Worm (Caenorhabditis elegans) whole organism, young adult: Measurements from ENCODE around the gene vps-41.
A peak's percentile ranks its signal among the peaks of the same experiment; 100 is the strongest.

Source experiments
- B0035.1 ChIP-seq: sonication (generic microtip); optimal IDR thresholded peaks from 2 replicates; lab custom pipeline; 2016; ENCODE audit warnings: missing genetic modification characterization, mild to moderate bottlenecking, missing compliant biosample characterization, missing genotype, missing genetic modification reagents
- B0261.1 ChIP-seq: sonication (generic microtip); optimal IDR thresholded peaks from 2 replicates; lab custom pipeline; 2016; ENCODE audit warnings: mild to moderate bottlenecking, missing genetic modification characterization, moderate library complexity, missing compliant biosample characterization
- B0336.3 ChIP-seq: fragments of 200-800 bp; sonication (Bioruptor generic); IDR thresholded peaks from 2 replicates; pipeline ENCODE4 v1.3.6; 2022; ENCODE audit warnings: missing genetic modification characterization, missing compliant biosample characterization
- C06A6.2 ChIP-seq: fragments of 200-800 bp; sonication (Bioruptor generic); conservative IDR thresholded peaks from 2 replicates; pipeline ENCODE4 v1.3.6; 2022; ENCODE audit warnings: missing genetic modification characterization, missing compliant biosample characterization
- C17E4.6 ChIP-seq: fragments of 200-800 bp; sonication (Bioruptor generic); IDR thresholded peaks from 2 replicates; pipeline ENCODE4 v1.3.6; 2022; ENCODE audit warnings: missing genetic modification reagents, missing genetic modification characterization, missing compliant biosample characterization
- F33H1.4 ChIP-seq: fragments of 200-800 bp; sonication (Bioruptor generic); IDR thresholded peaks from 2 replicates; pipeline ENCODE4 v1.3.6; 2022; ENCODE audit warnings: missing genetic modification reagents, missing genetic modification characterization, missing compliant biosample characterization
- F52B5.7 ChIP-seq: sonication (generic microtip); optimal IDR thresholded peaks from 2 replicates; lab custom pipeline; 2016; ENCODE audit warnings: mild to moderate bottlenecking, missing genetic modification characterization, missing compliant biosample characterization
- K11D2.4 ChIP-seq: fragments of 200-800 bp; sonication (Bioruptor generic); IDR thresholded peaks from 2 replicates; pipeline ENCODE4 v1.3.6; 2022; ENCODE audit warnings: missing genetic modification reagents, missing genetic modification characterization, missing compliant biosample characterization
- T26A5.8 ChIP-seq: sonication (generic microtip); optimal IDR thresholded peaks from 2 replicates; lab custom pipeline; 2016; ENCODE audit warnings: missing genetic modification characterization, missing compliant biosample characterization
- Y67H2A.10 ChIP-seq: fragments of 200-800 bp; sonication (Bioruptor generic); conservative IDR thresholded peaks from 2 replicates; pipeline ENCODE4 v1.3.6; 2022; ENCODE audit warnings: missing genetic modification reagents, missing genetic modification characterization, missing compliant biosample characterization
- attf-5 ChIP-seq: fragments of 200-800 bp; sonication (Bioruptor generic); optimal IDR thresholded peaks from 2 replicates; lab custom pipeline; 2018; ENCODE audit warnings: mild to moderate bottlenecking, missing genetic modification characterization, missing compliant biosample characterization
- bed-2 ChIP-seq: fragments of 200-800 bp; sonication (Bioruptor generic); IDR thresholded peaks from 2 replicates; pipeline ENCODE4 v1.3.6; 2022; ENCODE audit warnings: missing genetic modification reagents, missing genetic modification characterization, missing compliant biosample characterization
- cebp-2 ChIP-seq: fragments of 200-800 bp; sonication (Bioruptor generic); IDR thresholded peaks from 2 replicates; pipeline ENCODE4 v1.3.6; 2022; ENCODE audit warnings: missing genetic modification characterization, missing compliant biosample characterization
- ceh-79 ChIP-seq: sonication (generic microtip); optimal IDR thresholded peaks from 2 replicates; lab custom pipeline; 2017; ENCODE audit warnings: mild to moderate bottlenecking, missing genetic modification characterization, missing compliant biosample characterization
- ceh-91 ChIP-seq: fragments of 200-800 bp; sonication (Bioruptor generic); IDR thresholded peaks from 2 replicates; pipeline ENCODE4 v1.3.6; 2022; ENCODE audit warnings: missing genetic modification reagents, missing genetic modification characterization, missing compliant biosample characterization
- chd-7 ChIP-seq: sonication (generic microtip); optimal IDR thresholded peaks from 2 replicates; lab custom pipeline; 2016; ENCODE audit warnings: mild to moderate bottlenecking, missing genetic modification characterization, moderate library complexity, missing compliant biosample characterization
- die-1 ChIP-seq: sonication (generic microtip); optimal IDR thresholded peaks from 2 replicates; lab custom pipeline; 2016; ENCODE audit warnings: missing genotype, mild to moderate bottlenecking, missing genetic modification characterization, missing compliant biosample characterization
- dox-1 ChIP-seq: fragments of 200-800 bp; sonication (Bioruptor generic); IDR thresholded peaks from 2 replicates; pipeline ENCODE4 v1.3.6; 2022; ENCODE audit warnings: missing genetic modification reagents, missing genetic modification characterization, missing compliant biosample characterization
- egrh-3 ChIP-seq: fragments of 200-800 bp; sonication (Bioruptor generic); IDR thresholded peaks from 2 replicates; pipeline ENCODE4 v1.3.6; 2022; ENCODE audit warnings: missing genetic modification reagents, missing genetic modification characterization, missing compliant biosample characterization
- ets-4 ChIP-seq: fragments of 200-800 bp; sonication (Bioruptor generic); optimal IDR thresholded peaks from 2 replicates; lab custom pipeline; 2018; ENCODE audit warnings: mild to moderate bottlenecking, missing genetic modification characterization, missing compliant biosample characterization
- him-1 ChIP-seq: sonication (generic microtip); optimal IDR thresholded peaks from 2 replicates; lab custom pipeline; 2016; ENCODE audit warnings: missing genotype, missing genetic modification reagents, missing genetic modification characterization, missing compliant biosample characterization
- hmg-1.2 ChIP-seq: fragments of 200-800 bp; sonication (Bioruptor generic); IDR thresholded peaks from 2 replicates; pipeline ENCODE4 v1.3.6; 2022; ENCODE audit warnings: missing genetic modification reagents, missing genetic modification characterization, missing compliant biosample characterization
- let-607 ChIP-seq, 2 experiments: fragments of 200-800 bp in 1 of 2; sonication (Bioruptor generic) in 1 of 2; sonication (generic microtip) in 1 of 2; optimal IDR thresholded peaks; 2 replicates each; lab custom pipeline; 2016 to 2018; ENCODE audit warnings: mild to moderate bottlenecking in 2 of 2, missing compliant biosample characterization in 2 of 2, missing genetic modification characterization in 2 of 2, moderate library complexity in 2 of 2, missing genotype in 1 of 2
- lir-1 ChIP-seq: fragments of 200-800 bp; sonication (Bioruptor generic); conservative IDR thresholded peaks from 2 replicates; pipeline ENCODE4 v1.3.6; 2022; ENCODE audit warnings: missing genetic modification reagents, missing genetic modification characterization, missing compliant biosample characterization
- lsl-1 ChIP-seq: fragments of 200-800 bp; sonication (Bioruptor generic); optimal IDR thresholded peaks from 2 replicates; lab custom pipeline; 2018; ENCODE audit warnings: mild to moderate bottlenecking, missing genetic modification characterization, moderate library complexity, missing compliant biosample characterization
- madf-8 ChIP-seq: fragments of 200-800 bp; sonication (Bioruptor generic); conservative IDR thresholded peaks from 2 replicates; pipeline ENCODE4 v1.3.6; 2022; ENCODE audit warnings: missing genetic modification reagents, missing genetic modification characterization, missing compliant biosample characterization
- nfyb-1 ChIP-seq: fragments of 200-800 bp; sonication (Bioruptor generic); IDR thresholded peaks from 2 replicates; pipeline ENCODE4 v1.3.6; 2022; ENCODE audit warnings: missing genetic modification reagents, missing genetic modification characterization, missing compliant biosample characterization
- nhr-120 ChIP-seq: fragments of 200-800 bp; sonication (Bioruptor generic); IDR thresholded peaks from 2 replicates; pipeline ENCODE4 v1.3.6; 2022; ENCODE audit warnings: missing genetic modification characterization, missing compliant biosample characterization
- nhr-179 ChIP-seq: sonication (generic microtip); optimal IDR thresholded peaks from 2 replicates; lab custom pipeline; 2016; ENCODE audit warnings: mild to moderate bottlenecking, missing genetic modification characterization, missing compliant biosample characterization
- nhr-27 ChIP-seq: fragments of 200-800 bp; sonication (Bioruptor generic); optimal IDR thresholded peaks from 2 replicates; lab custom pipeline; 2018; ENCODE audit warnings: mild to moderate bottlenecking, missing genetic modification characterization, moderate library complexity, missing compliant biosample characterization
- nhr-80 ChIP-seq: sonication (generic microtip); optimal IDR thresholded peaks from 2 replicates; lab custom pipeline; 2016; ENCODE audit warnings: missing genetic modification characterization, missing compliant biosample characterization
- pbrm-1 ChIP-seq: fragments of 200-800 bp; sonication (Bioruptor generic); IDR thresholded peaks from 2 replicates; pipeline ENCODE4 v1.3.6; 2022; ENCODE audit warnings: missing genetic modification reagents, missing genetic modification characterization, missing compliant biosample characterization
- rec-8 ChIP-seq, 2 experiments: sonication (generic microtip); optimal IDR thresholded peaks; 2 replicates each; lab custom pipeline; 2016; ENCODE audit warnings: mild to moderate bottlenecking in 2 of 2, missing genetic modification characterization in 2 of 2, missing genetic modification reagents in 2 of 2, missing genotype in 2 of 2, missing biosample characterization in 1 of 2, missing compliant biosample characterization in 1 of 2, moderate library complexity in 1 of 2
- repo-1 ChIP-seq: sonication (generic microtip); optimal IDR thresholded peaks from 2 replicates; lab custom pipeline; 2017; ENCODE audit warnings: mild to moderate bottlenecking, missing genetic modification characterization, missing compliant biosample characterization
- sea-2 ChIP-seq: fragments of 200-800 bp; sonication (Bioruptor generic); IDR thresholded peaks from 2 replicates; pipeline ENCODE4 v1.3.6; 2022; ENCODE audit warnings: missing genetic modification characterization, missing compliant biosample characterization
- snpc-3.4 ChIP-seq: sonication (generic microtip); optimal IDR thresholded peaks from 2 replicates; lab custom pipeline; 2017; ENCODE audit warnings: missing genetic modification characterization, mild to moderate bottlenecking, missing compliant biosample characterization, antibody characterized with exemption, moderate library complexity, missing genotype, missing genetic modification reagents
- snpc-4 ChIP-seq, 5 experiments: fragments of 150-350 bp in 1 of 5; sonication (generic microtip) in 4 of 5; optimal IDR thresholded peaks; 2 replicates each; lab custom pipeline; 2014 to 2018; ENCODE audit warnings: missing genetic modification characterization in 5 of 5, missing biosample characterization in 3 of 5, antibody characterized with exemption in 2 of 5, mild to moderate bottlenecking in 2 of 5, missing compliant biosample characterization in 2 of 5, missing genotype in 2 of 5, moderate library complexity in 2 of 5, missing genetic modification reagents in 1 of 5
- tbp1 ChIP-seq: fragments of 200-800 bp; sonication (Bioruptor generic); optimal IDR thresholded peaks from 2 replicates; lab custom pipeline; 2018; ENCODE audit warnings: mild to moderate bottlenecking, missing genetic modification characterization, missing compliant biosample characterization
- tbx-9 ChIP-seq: sonication (generic microtip); optimal IDR thresholded peaks from 2 replicates; lab custom pipeline; 2016; ENCODE audit warnings: borderline replicate concordance, missing genetic modification characterization, inconsistent platforms, missing compliant biosample characterization
- xnd-1 ChIP-seq: sonication (generic microtip); optimal IDR thresholded peaks from 2 replicates; lab custom pipeline; 2016; ENCODE audit warnings: missing genotype, missing genetic modification reagents, missing genetic modification characterization, missing compliant biosample characterization

vps-41 gene

DNA sequence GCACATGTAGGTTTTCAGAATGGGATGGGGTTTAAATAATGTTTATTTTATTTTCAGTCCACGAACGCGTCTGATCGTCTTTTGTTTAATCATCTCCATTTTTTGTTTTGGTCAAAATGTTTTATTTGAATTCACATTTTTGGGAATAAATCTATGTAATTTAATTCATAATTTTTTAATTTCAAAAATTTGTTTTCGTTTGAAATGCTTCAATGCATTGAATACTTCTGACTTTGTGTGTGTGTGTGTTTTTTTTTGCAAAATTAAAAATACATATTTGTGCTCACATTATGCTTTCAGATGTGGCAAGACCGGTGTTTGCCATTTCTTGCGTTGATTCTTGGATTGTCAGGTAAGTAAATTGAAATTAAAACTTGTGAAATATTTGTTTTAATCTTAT lies 28.7 kb upstream of the vps-41 start, which contains the start of gene nspg-13:
nspg-13 (plus strand) TSS at position 301 of the 400 bp plus-strand sequence.
- TF ChIP-seq madf-8 (GFP tag; lab: Robert Waterston, UW) = no peak
- no peak for TF ChIP-seq bed-2 (GFP tag; lab: Robert Waterston, UW)
- no peak for TF ChIP-seq T26A5.8 (tag; lab: Kevin White, UChicago)
- TF ChIP-seq Y67H2A.10 (GFP tag; lab: Robert Waterston, UW) = no peak
- no peak for TF ChIP-seq tbp1 (GFP tag; lab: Kevin White, UChicago)
- no peak for TF ChIP-seq nfyb-1 (GFP tag; lab: Robert Waterston, UW)
- TF ChIP-seq nhr-179 (tag; lab: Kevin White, UChicago) = no peak
- TF ChIP-seq ceh-79 (tag; lab: Kevin White, UChicago) = no peak

DNA sequence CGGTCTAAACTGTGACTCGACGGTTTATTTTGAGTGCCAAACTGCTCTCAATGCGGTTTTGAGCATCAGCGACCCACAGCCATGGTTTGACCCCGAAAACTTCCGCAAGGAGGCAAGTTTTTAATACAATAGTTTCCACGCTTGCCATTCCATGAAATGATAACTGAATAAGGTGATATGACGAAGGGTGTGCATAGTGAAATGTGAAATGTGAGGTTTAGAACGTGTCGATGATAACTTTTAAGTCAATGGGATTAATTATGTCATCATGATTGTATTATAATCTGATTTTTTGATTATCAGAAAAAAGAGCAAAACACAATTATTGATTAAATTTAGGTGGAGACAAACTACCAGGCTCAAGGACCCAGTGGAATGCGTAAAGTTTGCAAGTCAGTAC lies 28.3 kb upstream of the vps-41 start:
- TF ChIP-seq let-607 (tag; optimal IDR thresholded peaks at IDR 0.05; lab: Kevin White, UChicago) (no peak), repo-1 (no peak), nhr-80 (tag; lab: Kevin White, UChicago) (peak; percentile 41), hmg-1.2 (GFP tag; lab: Robert Waterston, UW) (no peak), B0336.3 (GFP tag; lab: Robert Waterston, UW) (no peak), ceh-91 (GFP tag; lab: Robert Waterston, UW) (no peak), sea-2 (no peak), egrh-3 (GFP tag; lab: Robert Waterston, UW) (no peak)

DNA sequence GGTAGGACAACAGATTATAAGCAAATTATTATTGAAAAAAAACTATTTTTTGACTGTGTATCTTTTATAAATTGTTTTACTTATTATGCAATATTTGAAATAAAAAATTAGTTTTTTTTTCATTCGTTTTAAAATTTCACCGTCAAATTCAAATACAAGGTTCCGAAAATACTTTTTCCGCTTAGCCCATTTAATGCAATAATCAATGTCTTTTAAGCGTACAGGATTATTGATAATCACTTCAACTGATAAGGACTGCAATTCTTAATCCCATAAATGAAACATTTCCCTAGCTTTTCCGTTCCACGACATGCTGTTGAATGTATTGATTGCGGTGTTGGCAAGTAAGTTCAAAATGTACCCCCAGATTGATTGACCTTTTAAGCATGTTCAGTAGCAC lies 26.6 kb upstream of the vps-41 start, which contains the start of gene nspg-12:
nspg-12 (plus strand) TSS at position 301 of the 400 bp plus-strand sequence.
- TF ChIP-seq snpc-3.4 = no peak
- TF ChIP-seq repo-1 = no peak
- no peak for TF ChIP-seq cebp-2
- no peak for TF ChIP-seq rec-8 (tag; optimal IDR thresholded peaks at IDR 0.05; lab: Kevin White, UChicago)
- TF ChIP-seq attf-5 (GFP tag; lab: Kevin White, UChicago) = no peak
- no peak for TF ChIP-seq B0035.1 (tag; lab: Kevin White, UChicago)
- TF ChIP-seq lsl-1 (GFP tag; lab: Kevin White, UChicago) = no peak
- no peak for TF ChIP-seq chd-7 (tag; lab: Kevin White, UChicago)
- no peak for TF ChIP-seq dox-1 (GFP tag; lab: Robert Waterston, UW)

DNA sequence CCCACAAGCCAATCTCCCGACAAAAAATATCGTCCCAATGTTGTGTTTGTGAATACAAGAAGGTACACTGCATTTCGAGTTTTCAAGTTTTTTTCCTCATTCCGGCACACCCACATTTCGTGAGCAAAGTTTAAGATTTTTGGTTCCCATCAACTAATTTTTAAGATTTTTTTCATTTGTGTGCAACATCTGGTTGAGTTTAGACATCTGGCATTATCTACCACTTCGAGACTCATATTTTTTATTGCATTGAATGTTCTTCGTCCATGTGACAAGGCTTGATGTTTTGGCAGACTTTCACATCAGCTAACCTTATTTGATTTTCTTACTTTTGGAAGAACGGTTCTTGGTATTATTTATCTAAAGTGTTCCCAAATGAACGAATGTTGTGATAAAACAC lies 23.2 kb upstream of the vps-41 start:
- TF ChIP-seq xnd-1 (tag; lab: Kevin White, UChicago) = no peak
- no peak for TF ChIP-seq C06A6.2 (GFP tag; lab: Robert Waterston, UW)
- TF ChIP-seq die-1 = no peak
- no peak for TF ChIP-seq pbrm-1 (GFP tag; lab: Robert Waterston, UW)
- TF ChIP-seq K11D2.4 (GFP tag; lab: Robert Waterston, UW) = no peak
- TF ChIP-seq tbx-9 (tag; lab: Kevin White, UChicago) = no peak
- no peak for TF ChIP-seq F33H1.4 (GFP tag; lab: Robert Waterston, UW)
- no peak for TF ChIP-seq let-607 (tag; optimal IDR thresholded peaks at IDR 0.05; lab: Kevin White, UChicago)
- TF ChIP-seq lir-1 (GFP tag; lab: Robert Waterston, UW) = no peak
- no peak for TF ChIP-seq nhr-27 (tag; lab: Kevin White, UChicago)
- TF ChIP-seq ets-4 = no peak
- TF ChIP-seq ceh-79 (tag; lab: Kevin White, UChicago) = no peak
- no peak for TF ChIP-seq him-1 (tag; lab: Kevin White, UChicago)
- no peak for TF ChIP-seq B0261.1 (tag; lab: Kevin White, UChicago)
- no peak for TF ChIP-seq C17E4.6 (GFP tag; lab: Robert Waterston, UW)
- no peak for TF ChIP-seq snpc-4 (GFP tag; optimal IDR thresholded peaks at IDR 0.05; lab: Kevin White, UChicago)
- no peak for TF ChIP-seq snpc-4 (tag; optimal IDR thresholded peaks at IDR 0.05; lab: Kevin White, UChicago)
- TF ChIP-seq F52B5.7 (tag; lab: Kevin White, UChicago) = no peak
- TF ChIP-seq nhr-120 (GFP tag; lab: Robert Waterston, UW) = no peak
- TF ChIP-seq, all 124 proteins: peak for 0
